Fruit fly (Drosophila melanogaster): ENCODE data around the gene SPoCk.

- TF ChIP-seq CG8478 (optimal IDR thresholded peaks at IDR 0.05) (no peak), CTCF (optimal IDR thresholded peaks at IDR 0.05) (no peak)
Observed at dm6 chr3L:22727739-22728335, 21.4 kb upstream of the SPoCk start, which contains the start of the genes CG14450 and CG11367.
